Fruit fly (Drosophila melanogaster): ENCODE measurements around the gene Ugt37D1.

Gene Ugt37D1

DNA sequence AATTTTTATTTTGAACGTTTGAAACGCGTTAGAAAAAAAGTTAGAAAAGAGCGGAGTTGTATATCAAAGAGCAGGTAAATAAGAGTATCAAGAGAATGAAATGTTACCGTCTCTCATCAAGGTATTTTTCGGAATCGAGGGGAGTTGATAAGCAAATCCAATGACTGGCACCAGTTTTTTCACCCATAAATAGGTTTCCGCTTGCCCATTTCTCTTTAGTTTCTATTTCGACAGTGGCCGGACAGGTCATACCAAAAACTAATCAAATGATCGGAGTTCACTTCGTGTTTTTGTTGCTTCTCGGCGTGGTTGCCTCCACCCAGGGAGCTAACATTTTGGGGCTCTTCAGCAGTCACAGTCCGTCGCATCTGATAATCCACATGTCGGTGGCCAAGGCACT is 4.9 kb upstream of the Ugt37D1 start, which contains the start of gene Ugt37C2:
TSS of gene Ugt37C2 (plus strand) at position 242 of the 400 bp plus-strand sequence.
- TF ChIP-seq h (optimal IDR thresholded peaks at IDR 0.05) (no peak), Sin3A (optimal IDR thresholded peaks at IDR 0.05) (no peak)

DNA sequence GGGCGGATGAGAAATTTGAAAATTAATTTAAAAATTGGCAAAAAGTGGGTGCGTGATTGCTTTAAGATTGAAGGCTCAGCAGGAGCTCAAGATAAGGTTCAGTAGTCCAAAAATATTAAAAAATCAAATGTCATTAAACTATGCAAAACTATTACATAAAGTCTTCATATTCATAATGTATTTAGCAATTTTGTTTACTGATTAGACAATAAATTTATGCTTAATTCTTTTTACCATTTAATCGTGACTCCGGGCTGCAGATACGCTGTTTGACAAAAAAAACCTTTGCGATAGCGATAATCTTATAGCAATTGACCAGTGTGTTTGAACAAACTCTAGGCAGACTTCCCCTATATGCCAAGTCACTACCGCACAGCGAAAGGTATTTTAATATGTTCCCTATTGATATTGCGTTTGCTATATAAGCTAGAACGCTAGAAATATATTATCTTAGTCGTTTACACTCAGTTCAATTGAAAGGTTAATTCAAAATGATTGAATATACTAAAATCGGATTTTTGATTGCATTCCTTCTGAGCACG is 2.6 kb upstream of the Ugt37D1 start, which contains the start of gene Ugt37E1:
TSS of gene Ugt37E1 (plus strand) at position 492 of the 542 bp plus-strand sequence.
- no peak for TF ChIP-seq insv (optimal IDR thresholded peaks at IDR 0.05)
- no peak for TF ChIP-seq Sin3A (optimal IDR thresholded peaks at IDR 0.05)
- no peak for TF ChIP-seq ttk (optimal IDR thresholded peaks at IDR 0.05)
- TF ChIP-seq psq (optimal IDR thresholded peaks at IDR 0.05), result no peak
- no peak for TF ChIP-seq h (optimal IDR thresholded peaks at IDR 0.05)
- no peak for TF ChIP-seq Myc (optimal IDR thresholded peaks at IDR 0.05)

DNA sequence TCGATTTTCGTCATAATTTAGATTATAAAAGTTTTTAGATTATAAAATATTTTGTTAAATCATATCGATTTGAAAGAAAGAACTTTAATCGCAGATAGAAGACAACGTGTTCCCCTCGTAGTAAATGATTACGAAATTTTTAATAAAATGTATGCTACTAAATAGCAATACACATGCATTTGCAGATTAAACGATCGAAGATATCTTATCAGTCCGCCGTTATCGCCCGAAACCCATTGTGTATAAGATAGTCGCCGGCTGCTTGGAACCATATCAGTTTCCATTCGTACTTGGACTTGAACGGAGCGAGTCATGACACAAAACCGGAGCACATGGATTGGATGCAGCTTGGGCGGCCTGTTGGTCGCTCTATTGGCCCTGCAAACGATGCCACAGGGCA is 671 bp downstream of the Ugt37D1 start:
- TF ChIP-seq psq (optimal IDR thresholded peaks at IDR 0.05) (no peak), Myc (optimal IDR thresholded peaks at IDR 0.05) (no peak), ttk (optimal IDR thresholded peaks at IDR 0.05) (no peak), Sin3A (optimal IDR thresholded peaks at IDR 0.05) (no peak), h (optimal IDR thresholded peaks at IDR 0.05) (no peak), insv (optimal IDR thresholded peaks at IDR 0.05) (no peak)

DNA sequence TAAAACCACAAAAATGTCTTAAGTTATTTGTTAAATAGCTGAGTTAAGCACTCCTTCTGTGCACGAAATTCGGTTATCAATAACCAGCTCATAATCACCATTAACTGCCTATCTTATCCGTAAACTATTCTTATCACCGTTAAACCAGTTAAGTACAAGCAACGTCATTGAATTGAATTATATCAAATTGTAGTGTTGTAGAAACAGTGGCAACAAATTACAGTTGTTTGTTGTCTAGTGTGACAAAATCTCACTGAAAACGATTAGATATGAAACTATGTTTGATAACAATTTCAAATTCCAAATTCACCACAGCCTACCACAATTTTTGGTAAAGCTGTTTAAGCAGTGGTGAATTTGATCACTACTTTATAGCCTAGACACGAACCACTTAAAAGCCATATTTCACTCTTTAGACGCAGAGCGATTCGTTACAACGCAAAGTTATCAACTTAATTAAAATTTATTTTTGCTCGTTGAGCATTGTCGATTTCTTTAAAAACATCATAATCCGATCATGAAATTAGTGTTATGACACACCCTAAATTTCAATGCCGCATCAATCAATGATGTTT is 2.8 kb downstream of the Ugt37D1 start:
- TF ChIP-seq h (optimal IDR thresholded peaks at IDR 0.05), result no peak
- no peak for TF ChIP-seq psq (optimal IDR thresholded peaks at IDR 0.05)
- no peak for TF ChIP-seq ttk (optimal IDR thresholded peaks at IDR 0.05)
- TF ChIP-seq insv (optimal IDR thresholded peaks at IDR 0.05), result no peak
- no peak for TF ChIP-seq Sin3A (optimal IDR thresholded peaks at IDR 0.05)
- TF ChIP-seq Myc (optimal IDR thresholded peaks at IDR 0.05), result no peak

DNA sequence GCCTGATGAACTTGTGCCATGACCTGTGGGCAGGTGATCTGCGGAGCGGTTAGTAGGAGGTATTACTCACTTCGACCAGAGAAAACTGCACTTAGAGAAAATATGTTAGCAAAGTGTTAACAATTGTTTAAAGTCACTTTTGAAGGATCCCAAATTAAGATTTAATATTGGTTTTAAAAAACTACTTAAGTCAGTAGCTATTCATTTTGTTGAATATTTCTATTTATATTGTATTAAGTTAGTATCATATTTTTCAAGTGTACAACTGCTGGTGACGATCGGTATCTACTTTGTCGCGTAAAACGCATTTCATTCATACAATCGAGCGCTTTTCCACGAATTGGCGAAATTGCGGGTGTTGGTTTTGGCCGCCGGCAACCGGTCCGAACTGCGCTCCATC is 4.8 kb downstream of the Ugt37D1 start:
- TF ChIP-seq Myc (optimal IDR thresholded peaks at IDR 0.05), result no peak
- no peak for TF ChIP-seq ttk (optimal IDR thresholded peaks at IDR 0.05)
- TF ChIP-seq Sin3A (optimal IDR thresholded peaks at IDR 0.05), result no peak
- TF ChIP-seq h (optimal IDR thresholded peaks at IDR 0.05), result no peak
- TF ChIP-seq insv (optimal IDR thresholded peaks at IDR 0.05), result no peak
- no peak for TF ChIP-seq psq (optimal IDR thresholded peaks at IDR 0.05)

DNA sequence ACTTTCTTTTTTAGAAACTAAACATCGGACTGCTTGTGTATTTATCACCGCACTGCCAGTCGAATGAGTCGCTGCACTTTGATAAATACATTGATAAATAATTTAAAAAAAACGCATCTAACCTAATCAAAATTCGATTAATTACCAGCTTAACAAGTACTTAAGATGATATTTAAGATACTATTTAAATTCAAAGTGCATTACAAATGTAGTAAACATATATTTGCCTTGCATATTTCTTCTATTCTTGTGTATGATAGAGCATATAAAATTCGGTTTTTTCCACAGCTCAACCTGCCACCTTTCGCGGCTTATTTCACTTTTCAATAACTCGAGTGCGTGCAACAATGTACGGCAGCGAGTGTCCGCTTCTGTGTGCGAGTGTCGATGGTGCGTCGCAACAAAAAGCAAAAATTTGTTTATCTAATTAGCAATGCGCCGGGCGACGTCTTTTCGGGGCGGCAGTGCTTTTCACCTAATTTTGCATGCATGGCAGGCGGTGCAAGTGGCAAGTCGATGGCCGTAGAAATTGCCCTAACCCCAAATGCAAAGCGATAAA is 5.6 kb downstream of the Ugt37D1 start, which contains the start of gene CG13272:
TSS of gene CG13272 (plus strand) at position 509 of the 559 bp plus-strand sequence.
- no peak for TF ChIP-seq Myc (optimal IDR thresholded peaks at IDR 0.05)
- TF ChIP-seq insv (optimal IDR thresholded peaks at IDR 0.05), result no peak
- TF ChIP-seq ttk (optimal IDR thresholded peaks at IDR 0.05), result no peak
- TF ChIP-seq psq (optimal IDR thresholded peaks at IDR 0.05), result no peak
- no peak for TF ChIP-seq Sin3A (optimal IDR thresholded peaks at IDR 0.05)
- TF ChIP-seq h (optimal IDR thresholded peaks at IDR 0.05), result no peak

DNA sequence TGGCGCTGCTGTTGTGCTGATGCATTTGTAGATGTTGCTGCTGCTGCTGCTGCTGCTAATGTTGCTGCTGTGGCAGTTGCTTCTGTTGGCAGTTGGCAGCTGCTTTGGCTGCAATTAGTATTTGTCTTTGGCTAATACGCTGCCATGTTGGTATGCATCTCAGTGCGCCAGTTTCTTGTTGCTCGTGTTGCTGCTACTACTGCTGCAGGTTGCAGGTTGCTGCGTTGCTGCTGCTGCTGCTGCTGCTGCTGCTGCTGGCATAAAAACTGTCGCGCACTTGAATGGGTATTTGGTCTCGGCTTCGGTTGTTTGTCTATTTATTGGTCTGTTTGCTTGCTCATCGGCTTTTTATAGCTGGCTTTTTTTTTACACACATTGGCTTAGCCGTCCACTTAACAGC is 9.9 kb downstream of the Ugt37D1 start:
- TF ChIP-seq insv (optimal IDR thresholded peaks at IDR 0.05) (no peak), Myc (optimal IDR thresholded peaks at IDR 0.05) (no peak), psq (optimal IDR thresholded peaks at IDR 0.05) (no peak), h (optimal IDR thresholded peaks at IDR 0.05) (no peak), Sin3A (optimal IDR thresholded peaks at IDR 0.05) (no peak), ttk (optimal IDR thresholded peaks at IDR 0.05) (no peak)

DNA sequence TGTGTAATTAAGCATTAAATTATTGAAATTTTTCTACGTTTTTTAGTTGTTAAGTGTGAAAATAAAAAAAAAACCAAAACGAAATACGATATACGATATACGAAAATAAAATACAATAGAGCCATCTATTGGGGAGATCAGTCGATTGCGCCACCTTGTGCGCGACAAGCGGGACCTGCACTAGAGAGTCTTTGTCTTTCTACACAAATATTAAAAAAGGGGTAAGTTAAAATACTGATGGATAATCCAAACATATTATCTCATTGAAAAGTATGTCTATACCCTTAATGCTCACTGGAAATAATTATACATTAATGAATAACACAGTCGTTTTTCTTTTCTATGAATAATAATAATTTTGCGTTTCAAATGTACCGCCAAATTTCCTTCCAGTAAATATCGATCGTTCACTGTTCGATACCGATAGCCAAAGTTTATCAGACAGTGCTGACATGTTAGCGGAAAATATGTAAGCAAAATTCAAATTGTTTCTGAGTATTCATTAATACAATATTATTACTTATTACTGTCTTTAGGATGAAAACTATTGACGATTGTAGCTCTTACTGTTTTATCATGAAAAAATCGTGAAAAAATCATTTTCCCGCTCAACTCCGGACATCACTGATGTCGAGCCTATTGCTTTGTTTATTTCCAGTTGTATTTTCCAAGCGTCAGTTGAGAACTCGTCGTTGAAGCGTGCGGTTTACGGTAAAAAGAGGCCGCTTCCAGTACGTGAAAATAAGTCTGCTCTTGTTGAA is 17.3 kb downstream of the Ugt37D1 start, which contains the start of gene mdy:
TSS of gene mdy (plus strand) at position 672 of the 761 bp plus-strand sequence.
- TF ChIP-seq ttk (optimal IDR thresholded peaks at IDR 0.05), result no peak
- no peak for TF ChIP-seq Sin3A (optimal IDR thresholded peaks at IDR 0.05)
- TF ChIP-seq psq (optimal IDR thresholded peaks at IDR 0.05), result no peak
- no peak for TF ChIP-seq insv (optimal IDR thresholded peaks at IDR 0.05)
- no peak for TF ChIP-seq h (optimal IDR thresholded peaks at IDR 0.05)
- TF ChIP-seq Myc (optimal IDR thresholded peaks at IDR 0.05), result no peak

DNA sequence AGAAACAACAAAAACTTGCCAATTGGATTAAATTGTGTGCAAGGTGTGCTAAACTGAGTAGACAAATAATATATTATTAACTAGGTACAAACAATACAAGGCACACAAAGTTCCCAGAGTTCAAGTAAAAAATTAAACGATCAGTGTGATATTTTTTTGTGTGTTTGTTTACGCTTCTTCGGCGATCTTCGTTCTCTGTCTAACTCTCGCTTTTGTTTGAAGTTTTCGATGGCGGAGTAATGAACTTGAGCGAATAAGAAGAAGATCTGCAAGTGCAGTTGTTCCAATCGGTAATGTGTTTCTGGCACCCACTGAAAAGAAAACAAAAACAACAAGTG is 17.9 kb downstream of the Ugt37D1 start:
- no peak for TF ChIP-seq psq (optimal IDR thresholded peaks at IDR 0.05)

DNA sequence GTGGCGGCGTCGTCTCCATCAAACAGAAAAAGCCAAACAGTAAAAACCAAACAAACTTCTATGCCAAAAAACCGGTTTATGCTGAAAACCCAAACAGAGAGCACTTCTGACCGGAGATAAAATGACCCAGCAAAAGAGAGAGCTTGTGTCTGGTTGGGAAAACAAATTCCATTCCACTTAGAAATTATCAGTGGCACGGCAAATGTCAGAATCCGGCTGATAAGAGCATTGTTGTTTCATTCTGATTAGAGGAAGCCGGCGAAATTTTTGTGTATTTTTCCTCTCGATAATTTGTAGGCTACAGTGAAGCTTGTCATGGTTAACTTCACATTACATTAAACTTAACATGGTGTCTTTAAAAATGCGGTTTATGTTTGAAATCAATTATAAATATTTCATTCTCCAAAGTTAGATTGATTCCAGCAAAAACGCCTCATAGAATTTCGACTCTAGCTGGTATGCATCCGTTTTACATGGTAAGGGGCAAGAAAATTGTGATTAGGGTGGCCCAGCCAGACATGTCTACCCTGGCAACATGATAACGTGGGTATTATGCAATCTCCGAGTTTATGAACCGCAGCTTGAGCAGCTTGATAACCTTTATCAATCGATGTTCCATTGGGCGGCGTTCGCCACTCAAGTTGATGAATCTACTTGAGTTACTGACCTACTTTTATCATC is 18.7 kb downstream of the Ugt37D1 start:
- no peak for TF ChIP-seq insv (optimal IDR thresholded peaks at IDR 0.05)
- TF ChIP-seq ttk (optimal IDR thresholded peaks at IDR 0.05), result no peak
- TF ChIP-seq h (optimal IDR thresholded peaks at IDR 0.05), result no peak
- no peak for TF ChIP-seq Myc (optimal IDR thresholded peaks at IDR 0.05)
- no peak for TF ChIP-seq psq (optimal IDR thresholded peaks at IDR 0.05)
- TF ChIP-seq Sin3A (optimal IDR thresholded peaks at IDR 0.05), result no peak

DNA sequence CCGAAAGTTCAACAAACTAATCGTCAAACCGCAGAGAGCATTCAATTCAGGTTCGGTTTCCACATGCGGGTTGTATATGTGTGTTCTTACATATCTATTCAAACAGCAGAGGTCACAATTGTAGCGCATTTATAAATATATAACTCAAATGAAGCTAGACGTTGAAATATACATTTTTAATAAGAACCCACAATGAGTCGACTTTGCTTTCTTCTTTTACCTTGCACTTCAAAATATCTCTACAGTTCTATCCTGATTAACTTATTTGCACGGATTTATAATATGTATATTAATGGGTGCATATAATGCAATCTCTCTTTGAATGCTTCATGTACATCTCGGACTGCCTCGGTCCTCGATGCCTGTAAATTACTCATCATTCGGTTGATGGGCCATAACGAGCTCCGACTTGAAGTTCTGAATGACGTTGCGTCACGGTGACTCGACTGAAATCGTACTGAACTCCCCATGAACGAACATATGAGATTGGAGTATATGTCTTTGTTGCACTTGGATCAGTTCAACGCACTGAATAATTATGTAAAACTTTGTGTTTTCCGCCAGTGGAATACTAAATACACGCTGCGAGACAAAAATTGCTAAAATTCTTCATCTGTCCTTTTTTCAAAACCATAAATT is 19.6 kb downstream of the Ugt37D1 start:
- TF ChIP-seq Sin3A (optimal IDR thresholded peaks at IDR 0.05) (no peak), Myc (optimal IDR thresholded peaks at IDR 0.05) (no peak)

DNA sequence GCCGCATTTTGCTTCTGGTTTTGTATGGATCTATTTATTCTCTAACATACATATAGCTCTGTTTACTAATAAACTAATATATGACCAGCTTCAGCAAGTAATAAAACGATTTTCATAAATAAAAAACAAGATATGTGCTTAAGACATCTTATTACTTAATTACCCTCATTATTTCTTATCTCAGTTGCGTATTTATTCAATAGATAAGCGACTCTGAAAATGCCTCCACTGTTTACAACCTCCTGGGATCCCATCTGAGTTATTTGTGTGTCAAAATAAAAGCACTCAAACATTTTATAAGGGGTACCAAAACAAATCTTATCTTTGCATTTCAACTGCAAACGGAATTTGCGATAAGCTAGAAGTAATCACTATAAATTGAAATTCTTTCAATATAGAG is 20.9 kb downstream of the Ugt37D1 start:
- TF ChIP-seq Myc (optimal IDR thresholded peaks at IDR 0.05) (no peak), insv (optimal IDR thresholded peaks at IDR 0.05) (no peak), ttk (optimal IDR thresholded peaks at IDR 0.05) (no peak), h (optimal IDR thresholded peaks at IDR 0.05) (no peak), psq (optimal IDR thresholded peaks at IDR 0.05) (no peak), Sin3A (optimal IDR thresholded peaks at IDR 0.05) (no peak)

All from Kc167 (cell line).